Fruit fly (Drosophila melanogaster) Kc167 (cell line): ENCODE data around the gene Mpi.

ENCODE experiments used
- Sin3A ChIP-seq: fragments of >200 bp; optimal IDR thresholded peaks from 2 replicates; lab custom pipeline; 2018; ENCODE audit warnings: missing external identifiers
- psq ChIP-seq: fragments of >200 bp; optimal IDR thresholded peaks from 2 replicates; lab custom pipeline; 2017; ENCODE audit warnings: missing external identifiers

DNA sequence ATGACTTTTGCATAAGTTTGCCTTT, 11.7 kb upstream of the Mpi start, which contains the start of gene PpD3:
- TF ChIP-seq psq (lab: Kevin White, UChicago) (no peak), Sin3A (lab: Kevin White, UChicago) (no peak)
